Worm (Caenorhabditis elegans) whole organism, young adult: ENCODE results near the gene srw-67.

Experiments
- B0261.1 ChIP-seq: sonication (generic microtip); optimal IDR thresholded peaks from 2 replicates; lab custom pipeline; 2016; ENCODE audit warnings: mild to moderate bottlenecking, missing genetic modification characterization, moderate library complexity, missing compliant biosample characterization
- C06A6.2 ChIP-seq: fragments of 200-800 bp; sonication (Bioruptor generic); conservative IDR thresholded peaks from 2 replicates; pipeline ENCODE4 v1.3.6; 2022; ENCODE audit warnings: missing genetic modification characterization, missing compliant biosample characterization
- F23B12.7 ChIP-seq: sonication (generic microtip); optimal IDR thresholded peaks from 2 replicates; lab custom pipeline; 2017; ENCODE audit warnings: missing genetic modification characterization, mild to moderate bottlenecking, missing compliant biosample characterization, antibody characterized with exemption, moderate library complexity; ENCODE audit not compliant: insufficient read depth
- F33H1.4 ChIP-seq: fragments of 200-800 bp; sonication (Bioruptor generic); IDR thresholded peaks from 2 replicates; pipeline ENCODE4 v1.3.6; 2022; ENCODE audit warnings: missing genetic modification reagents, missing genetic modification characterization, missing compliant biosample characterization
- F39B2.1 ChIP-seq: fragments of 200-800 bp; sonication (Bioruptor generic); IDR thresholded peaks from 2 replicates; pipeline ENCODE4 v1.3.6; 2022; ENCODE audit warnings: missing genetic modification reagents, missing genetic modification characterization, missing compliant biosample characterization
- F55B11.4 ChIP-seq: sonication (generic microtip); optimal IDR thresholded peaks from 2 replicates; lab custom pipeline; 2016; ENCODE audit warnings: missing compliant biosample characterization, missing genetic modification characterization, borderline replicate concordance; ENCODE audit not compliant: insufficient read depth
- F57A8.1 ChIP-seq: fragments of 200-800 bp; sonication (Bioruptor generic); optimal IDR thresholded peaks from 2 replicates; lab custom pipeline; 2018; ENCODE audit warnings: mild to moderate bottlenecking, missing genetic modification characterization, moderate library complexity, missing compliant biosample characterization
- Y53G8AR.9 ChIP-seq: fragments of 200-800 bp; sonication (Bioruptor generic); conservative IDR thresholded peaks from 2 replicates; pipeline ENCODE4 v1.3.6; 2022; ENCODE audit warnings: missing genetic modification reagents, missing genetic modification characterization, missing compliant biosample characterization
- ZK185.1 ChIP-seq: sonication (generic microtip); optimal IDR thresholded peaks from 2 replicates; lab custom pipeline; 2016; ENCODE audit warnings: mild to moderate bottlenecking, missing genetic modification characterization, missing compliant biosample characterization; ENCODE audit not compliant: poor library complexity, severe bottlenecking
- attf-5 ChIP-seq: fragments of 200-800 bp; sonication (Bioruptor generic); optimal IDR thresholded peaks from 2 replicates; lab custom pipeline; 2018; ENCODE audit warnings: mild to moderate bottlenecking, missing genetic modification characterization, missing compliant biosample characterization
- attf-6 ChIP-seq: fragments of 200-800 bp; sonication (Bioruptor generic); IDR thresholded peaks from 2 replicates; pipeline ENCODE4 v1.3.6; 2022; ENCODE audit warnings: missing genetic modification reagents, missing genetic modification characterization, missing compliant biosample characterization
- ceh-79 ChIP-seq: sonication (generic microtip); optimal IDR thresholded peaks from 2 replicates; lab custom pipeline; 2017; ENCODE audit warnings: mild to moderate bottlenecking, missing genetic modification characterization, missing compliant biosample characterization
- ceh-91 ChIP-seq: fragments of 200-800 bp; sonication (Bioruptor generic); IDR thresholded peaks from 2 replicates; pipeline ENCODE4 v1.3.6; 2022; ENCODE audit warnings: missing genetic modification reagents, missing genetic modification characterization, missing compliant biosample characterization
- efl-1 ChIP-seq: fragments of 150-350 bp; optimal IDR thresholded peaks from 2 replicates; lab custom pipeline; 2014; ENCODE audit warnings: missing biosample characterization, missing genetic modification reagents, missing genetic modification characterization
- egl-18 ChIP-seq: fragments of 200-800 bp; sonication (Bioruptor generic); IDR thresholded peaks from 2 replicates; pipeline ENCODE4 v1.3.6; 2022; ENCODE audit warnings: missing genetic modification reagents, missing genetic modification characterization, missing compliant biosample characterization
- egrh-3 ChIP-seq: fragments of 200-800 bp; sonication (Bioruptor generic); IDR thresholded peaks from 2 replicates; pipeline ENCODE4 v1.3.6; 2022; ENCODE audit warnings: missing genetic modification reagents, missing genetic modification characterization, missing compliant biosample characterization
- hlh-12 ChIP-seq: sonication (generic microtip); optimal IDR thresholded peaks from 2 replicates; lab custom pipeline; 2016; ENCODE audit warnings: missing genetic modification characterization, missing compliant biosample characterization
- hsf-1 ChIP-seq: fragments of 200-800 bp; sonication (Bioruptor generic); IDR thresholded peaks from 2 replicates; pipeline ENCODE4 v1.3.6; 2022; ENCODE audit warnings: missing genetic modification reagents, missing genetic modification characterization, missing compliant biosample characterization
- lag-1 ChIP-seq: fragments of 200-800 bp; sonication (Bioruptor generic); IDR thresholded peaks from 2 replicates; pipeline ENCODE4 v1.3.6; 2022; ENCODE audit warnings: missing genetic modification reagents, missing genetic modification characterization, missing compliant biosample characterization
- lin-26 ChIP-seq: fragments of 200-800 bp; sonication (Bioruptor generic); IDR thresholded peaks from 2 replicates; pipeline ENCODE4 v1.3.6; 2022; ENCODE audit warnings: missing genetic modification reagents, missing genetic modification characterization, missing compliant biosample characterization
- lin-40 ChIP-seq: sonication (generic microtip); optimal IDR thresholded peaks from 2 replicates; lab custom pipeline; 2016; ENCODE audit warnings: missing genetic modification characterization, mild to moderate bottlenecking, missing compliant biosample characterization, missing genotype, missing genetic modification reagents
- lin-54 ChIP-seq: fragments of 200-800 bp; sonication (Bioruptor generic); optimal IDR thresholded peaks from 2 replicates; lab custom pipeline; 2018; ENCODE audit warnings: mild to moderate bottlenecking, missing genetic modification characterization, missing compliant biosample characterization
- lir-1 ChIP-seq: fragments of 200-800 bp; sonication (Bioruptor generic); conservative IDR thresholded peaks from 2 replicates; pipeline ENCODE4 v1.3.6; 2022; ENCODE audit warnings: missing genetic modification reagents, missing genetic modification characterization, missing compliant biosample characterization
- lsl-1 ChIP-seq: fragments of 200-800 bp; sonication (Bioruptor generic); optimal IDR thresholded peaks from 2 replicates; lab custom pipeline; 2018; ENCODE audit warnings: mild to moderate bottlenecking, missing genetic modification characterization, moderate library complexity, missing compliant biosample characterization
- madf-10 ChIP-seq: sonication (generic microtip); optimal IDR thresholded peaks from 2 replicates; lab custom pipeline; 2016; ENCODE audit warnings: mild to moderate bottlenecking, missing genetic modification characterization, missing compliant biosample characterization
- mel-28 ChIP-seq: sonication (generic microtip); optimal IDR thresholded peaks from 2 replicates; lab custom pipeline; 2016; ENCODE audit warnings: borderline replicate concordance, mild to moderate bottlenecking, missing genetic modification characterization, missing compliant biosample characterization
- mxl-1 ChIP-seq: sonication (generic microtip); optimal IDR thresholded peaks from 2 replicates; lab custom pipeline; 2016; ENCODE audit warnings: missing genetic modification characterization, missing compliant biosample characterization
- nfya-1 ChIP-seq: sonication (generic microtip); optimal IDR thresholded peaks from 2 replicates; lab custom pipeline; 2017; ENCODE audit warnings: antibody characterized with exemption, missing compliant biosample characterization, missing genetic modification characterization, borderline replicate concordance; ENCODE audit not compliant: insufficient read depth
- nhr-179 ChIP-seq: sonication (generic microtip); optimal IDR thresholded peaks from 2 replicates; lab custom pipeline; 2016; ENCODE audit warnings: mild to moderate bottlenecking, missing genetic modification characterization, missing compliant biosample characterization
- repo-1 ChIP-seq: sonication (generic microtip); optimal IDR thresholded peaks from 2 replicates; lab custom pipeline; 2017; ENCODE audit warnings: mild to moderate bottlenecking, missing genetic modification characterization, missing compliant biosample characterization
- snpc-1.1 ChIP-seq: sonication (generic microtip); optimal IDR thresholded peaks from 2 replicates; lab custom pipeline; 2017; ENCODE audit warnings: missing genetic modification characterization, mild to moderate bottlenecking, missing compliant biosample characterization, antibody characterized with exemption, moderate library complexity, missing genotype, missing genetic modification reagents; ENCODE audit not compliant: insufficient read depth
- zfh-2 ChIP-seq: fragments of 200-800 bp; sonication (Bioruptor generic); conservative IDR thresholded peaks from 2 replicates; pipeline ENCODE4 v1.3.6; 2022; ENCODE audit warnings: missing genetic modification reagents, missing genetic modification characterization, missing compliant biosample characterization
- zim-3 ChIP-seq: sonication (generic microtip); optimal IDR thresholded peaks from 2 replicates; lab custom pipeline; 2017; ENCODE audit warnings: mild to moderate bottlenecking, missing genetic modification characterization, moderate library complexity, missing compliant biosample characterization
- ztf-18 ChIP-seq: sonication (generic microtip); optimal IDR thresholded peaks from 2 replicates; lab custom pipeline; 2016; ENCODE audit warnings: missing genotype, mild to moderate bottlenecking, missing genetic modification characterization, missing compliant biosample characterization
- ztf-3 ChIP-seq: fragments of 200-800 bp; sonication (Bioruptor generic); optimal IDR thresholded peaks from 2 replicates; lab custom pipeline; 2018; ENCODE audit warnings: mild to moderate bottlenecking, missing genetic modification characterization, missing compliant biosample characterization

Gene srw-67

ce11 chrV:7400588-7400987 lies 16.9 kb upstream of the srw-67 start, which contains the start of gene srx-60:
TSS of gene srx-60 (plus strand) at chrV:7400888.
- no peak for TF ChIP-seq efl-1
- no peak for TF ChIP-seq lin-40 (tag; lab: Kevin White, UChicago)
- no peak for TF ChIP-seq egrh-3 (GFP tag; lab: Robert Waterston, UW)
- TF ChIP-seq B0261.1 (tag; lab: Kevin White, UChicago), result no peak
- no peak for TF ChIP-seq attf-6 (GFP tag; lab: Robert Waterston, UW)
- no peak for TF ChIP-seq ceh-79
- TF ChIP-seq lsl-1 (GFP tag; lab: Kevin White, UChicago), result no peak
- no peak for TF ChIP-seq madf-10 (tag; lab: Kevin White, UChicago)
- TF ChIP-seq hlh-12, result no peak
- TF ChIP-seq, all 124 proteins: peak for 0

ce11 chrV:7402355-7402754 lies 15.1 kb upstream of the srw-67 start, which contains the start of gene srj-13:
TSS of gene srj-13 (plus strand) at chrV:7402655.
- TF ChIP-seq ceh-91 (GFP tag; lab: Robert Waterston, UW) (no peak), egl-18 (no peak), nhr-179 (tag; lab: Kevin White, UChicago) (no peak), attf-6 (GFP tag; lab: Robert Waterston, UW) (no peak)
- TF ChIP-seq, all 124 proteins: peak for 0

- no peak for TF ChIP-seq mel-28 (tag; lab: Kevin White, UChicago)
- TF ChIP-seq, all 124 proteins: peak for 0
Measured at ce11 chrV:7403501-7403900, 14.0 kb upstream of the srw-67 start.

ce11 chrV:7408520-7408919 lies 8.9 kb upstream of the srw-67 start, which contains the start of gene srt-6:
TSS of gene srt-6 (minus strand) at chrV:7408814.
- TF ChIP-seq zim-3 (no peak), F57A8.1 (no peak), lin-54 (GFP tag; lab: Kevin White, UChicago) (no peak), mxl-1 (tag; lab: Kevin White, UChicago) (no peak), snpc-1.1 (tag; lab: Kevin White, UChicago) (no peak), Y53G8AR.9 (GFP tag; lab: Robert Waterston, UW) (no peak), lir-1 (GFP tag; lab: Robert Waterston, UW) (no peak), F23B12.7 (tag; lab: Kevin White, UChicago) (no peak), repo-1 (no peak), nfya-1 (tag; lab: Kevin White, UChicago) (no peak), zfh-2 (no peak), ZK185.1 (tag; lab: Kevin White, UChicago) (no peak)
- TF ChIP-seq, all 124 proteins: peak for 0

DNA sequence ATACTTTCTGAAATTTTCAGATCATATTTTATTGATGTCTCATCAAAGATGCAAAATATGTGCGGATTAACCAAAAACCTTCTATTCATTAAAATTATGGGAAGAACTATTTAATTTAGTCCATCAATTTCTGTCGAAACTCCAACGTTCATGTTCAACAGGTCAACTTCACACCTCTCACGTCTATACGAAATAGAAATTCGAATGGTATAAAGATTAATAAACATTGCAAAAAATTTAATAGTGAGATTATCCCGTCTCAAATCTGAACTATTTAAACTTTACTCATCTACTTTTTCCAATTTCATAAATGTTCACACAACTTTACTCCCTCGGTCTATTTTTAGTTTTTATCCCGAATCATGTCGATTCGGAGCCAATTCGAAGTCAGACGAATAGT lies 7.9 kb upstream of the srw-67 start, which contains the start of gene R13D7.2:
Gene R13D7.2 (plus strand): TSS at position 301 of the 400 bp plus-strand sequence.
- TF ChIP-seq ztf-3 (GFP tag; lab: Kevin White, UChicago), result no peak
- TF ChIP-seq, all 124 proteins: peak for 0

DNA sequence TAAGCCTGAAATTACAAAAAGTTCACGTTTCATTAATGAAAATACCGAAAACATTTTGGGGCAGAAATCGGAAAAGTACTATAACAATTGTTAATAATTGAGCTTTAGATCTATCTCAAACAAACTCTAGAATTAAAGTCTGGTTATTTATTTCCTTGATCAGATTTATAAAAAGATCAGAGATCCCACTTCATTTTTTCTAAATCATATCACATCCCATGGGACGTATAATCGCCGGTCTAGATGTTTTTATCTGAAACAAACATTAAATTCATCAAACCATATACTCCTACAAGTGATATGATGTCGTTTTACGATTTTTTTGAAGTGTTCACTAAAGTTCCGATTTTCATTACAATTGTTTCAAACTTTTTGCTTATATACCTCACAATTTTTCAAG lies 5.8 kb upstream of the srw-67 start, which contains the start of gene str-41:
Gene str-41 (plus strand): TSS at position 301 of the 400 bp plus-strand sequence.
- TF ChIP-seq F33H1.4 (GFP tag; lab: Robert Waterston, UW) (no peak), F55B11.4 (tag; lab: Kevin White, UChicago) (no peak), ztf-3 (GFP tag; lab: Kevin White, UChicago) (no peak), lag-1 (GFP tag; lab: Robert Waterston, UW) (no peak), ztf-18 (tag; lab: Kevin White, UChicago) (no peak), F39B2.1 (GFP tag; lab: Robert Waterston, UW) (no peak), C06A6.2 (GFP tag; lab: Robert Waterston, UW) (no peak), efl-1 (no peak), lin-26 (GFP tag; lab: Robert Waterston, UW) (no peak), hsf-1 (GFP tag; lab: Robert Waterston, UW) (no peak), attf-5 (GFP tag; lab: Kevin White, UChicago) (no peak)
